Fruit fly (Drosophila melanogaster) whole organism, embryonic: Measurements from ENCODE around the gene kud.

Experiments
- CG10543 ChIP-seq: fragments of 200-800 bp; sonication (Bioruptor generic); optimal IDR thresholded peaks from 3 replicates; lab custom pipeline; 2017; ENCODE audit warnings: missing biosample characterization, mild to moderate bottlenecking, missing genetic modification characterization, moderate library complexity
- CG11504 ChIP-seq: fragments of 200-800 bp; sonication (Bioruptor generic); optimal IDR thresholded peaks from 3 replicates; lab custom pipeline; 2019; ENCODE audit warnings: missing biosample characterization, mild to moderate bottlenecking, missing genetic modification characterization, moderate library complexity
- CG12071 ChIP-seq: fragments of 200-800 bp; sonication (Bioruptor generic); optimal IDR thresholded peaks from 3 replicates; lab custom pipeline; 2018; ENCODE audit warnings: missing biosample characterization, mild to moderate bottlenecking, missing genetic modification characterization
- CG13287 ChIP-seq: fragments of 200-800 bp; sonication (Bioruptor generic); IDR thresholded peaks from 2 replicates; pipeline ENCODE4 v1.3.6; 2022; ENCODE audit warnings: missing biosample characterization, missing genetic modification characterization; ENCODE audit not compliant: partially characterized antibody
- CG13894 ChIP-seq: fragments of 200-800 bp; sonication (Bioruptor generic); optimal IDR thresholded peaks from 3 replicates; lab custom pipeline; 2018; ENCODE audit warnings: missing biosample characterization, mild to moderate bottlenecking, missing genetic modification characterization, moderate library complexity
- CG14710 ChIP-seq: fragments of 200-800 bp; sonication (Bioruptor generic); optimal IDR thresholded peaks from 3 replicates; lab custom pipeline; 2019; ENCODE audit warnings: missing biosample characterization, mild to moderate bottlenecking, missing genetic modification characterization, moderate library complexity
- CG1602 ChIP-seq: fragments of 200-800 bp; sonication (Bioruptor generic); optimal IDR thresholded peaks from 3 replicates; lab custom pipeline; 2016; ENCODE audit warnings: missing biosample characterization, missing genetic modification characterization
- CG16779 ChIP-seq: fragments of 200-800 bp; sonication (Bioruptor generic); IDR thresholded peaks from 2 replicates; pipeline ENCODE4 v1.3.6; 2022; ENCODE audit warnings: missing biosample characterization, missing genetic modification characterization
- CG17186 ChIP-seq: fragments of 200-800 bp; sonication (Bioruptor generic); optimal IDR thresholded peaks from 3 replicates; lab custom pipeline; 2017; ENCODE audit warnings: missing biosample characterization, missing genetic modification reagents, missing genetic modification characterization
- CG17328 ChIP-seq: fragments of 200-800 bp; sonication (Bioruptor generic); IDR thresholded peaks from 2 replicates; pipeline ENCODE4 v1.3.6; 2022; ENCODE audit warnings: missing biosample characterization, missing genetic modification characterization
- CG2875 ChIP-seq: fragments of 200-800 bp; sonication (Bioruptor generic); optimal IDR thresholded peaks from 2 replicates; lab custom pipeline; 2017; ENCODE audit warnings: missing biosample characterization, mild to moderate bottlenecking, missing genetic modification characterization, missing genetic modification reagents
- CG4282 ChIP-seq: fragments of 200-800 bp; sonication (Bioruptor generic); optimal IDR thresholded peaks from 2 replicates; lab custom pipeline; 2016; ENCODE audit warnings: missing biosample characterization, missing genetic modification characterization
- CG4617 ChIP-seq: fragments of 200-800 bp; sonication (Bioruptor generic); optimal IDR thresholded peaks from 3 replicates; lab custom pipeline; 2016; ENCODE audit warnings: missing biosample characterization, missing genetic modification characterization, borderline replicate concordance
- CG6272 ChIP-seq: fragments of 200-800 bp; sonication (Bioruptor generic); IDR thresholded peaks from 2 replicates; pipeline ENCODE4 v1.3.6; 2022; ENCODE audit warnings: missing biosample characterization, missing genetic modification characterization
- CG6854 ChIP-seq: fragments of 200-800 bp; sonication (Bioruptor generic); optimal IDR thresholded peaks from 3 replicates; lab custom pipeline; 2017; ENCODE audit warnings: missing biosample characterization, mild to moderate bottlenecking, missing genetic modification characterization
- CG7987 ChIP-seq: fragments of 200-800 bp; sonication (Bioruptor generic); optimal IDR thresholded peaks from 2 replicates; lab custom pipeline; 2018; ENCODE audit warnings: missing biosample characterization, mild to moderate bottlenecking, missing genetic modification characterization, moderate library complexity
- CG8478 ChIP-seq: fragments of >200 bp; optimal IDR thresholded peaks from 2 replicates; lab custom pipeline; 2018
- CG8924 ChIP-seq: fragments of 200-800 bp; optimal IDR thresholded peaks from 3 replicates; lab custom pipeline; 2019; ENCODE audit warnings: missing biosample characterization, mild to moderate bottlenecking, missing genetic modification characterization, moderate library complexity
- CrebB ChIP-seq: fragments of 200-800 bp; sonication (Bioruptor generic); optimal IDR thresholded peaks from 3 replicates; lab custom pipeline; 2018; ENCODE audit warnings: missing biosample characterization, mild to moderate bottlenecking, missing genetic modification characterization
- HLH54F ChIP-seq: fragments of 200-800 bp; sonication (Bioruptor generic); optimal IDR thresholded peaks from 3 replicates; lab custom pipeline; 2016; ENCODE audit warnings: missing biosample characterization, missing genetic modification characterization
- Hand ChIP-seq: fragments of 200-800 bp; sonication (Bioruptor generic); optimal IDR thresholded peaks from 2 replicates; lab custom pipeline; 2017; ENCODE audit warnings: mild to moderate bottlenecking, missing biosample characterization, missing genetic modification reagents, missing genetic modification characterization
- Hr78 ChIP-seq, 2 experiments: fragments of 200-800 bp in 1 of 2; fragments of >200 bp in 1 of 2; sonication (Bioruptor generic) in 1 of 2; optimal IDR thresholded peaks; 2 replicates each; lab custom pipeline; 2017 to 2019; ENCODE audit warnings: missing biosample characterization in 2 of 2, missing genetic modification characterization in 2 of 2, mild to moderate bottlenecking in 1 of 2, moderate library complexity in 1 of 2
- MESR4 ChIP-seq: fragments of 200-800 bp; sonication (Bioruptor generic); optimal IDR thresholded peaks from 2 replicates; lab custom pipeline; 2018; ENCODE audit warnings: missing biosample characterization, mild to moderate bottlenecking, missing genetic modification characterization, moderate library complexity
- Max ChIP-seq: fragments of 200-800 bp; sonication (Bioruptor generic); optimal IDR thresholded peaks from 2 replicates; lab custom pipeline; 2016; ENCODE audit warnings: missing biosample characterization, mild to moderate bottlenecking, missing genetic modification characterization
- Med ChIP-seq: fragments of 200-800 bp; sonication (Bioruptor generic); peaks from one replicate; lab custom pipeline; 2016; ENCODE audit warnings: missing biosample characterization, missing genetic modification characterization, mild to moderate bottlenecking, inconsistent platforms, moderate library complexity
- Mrtf ChIP-seq: fragments of 200-800 bp; sonication (Bioruptor generic); IDR thresholded peaks from 3 replicates; pipeline ENCODE4 v1.3.6; 2022; ENCODE audit warnings: missing biosample characterization, missing genetic modification characterization
- Myb ChIP-seq: fragments of 200-800 bp; sonication (Bioruptor generic); optimal IDR thresholded peaks from 2 replicates; lab custom pipeline; 2016; ENCODE audit warnings: missing biosample characterization, missing genetic modification characterization
- Oli ChIP-seq: fragments of 200-800 bp; sonication (Bioruptor generic); optimal IDR thresholded peaks from 2 replicates; lab custom pipeline; 2018; ENCODE audit warnings: missing biosample characterization, mild to moderate bottlenecking, missing genetic modification characterization, moderate library complexity
- YL-1 ChIP-seq: fragments of 200-800 bp; sonication (Bioruptor generic); optimal IDR thresholded peaks from 3 replicates; lab custom pipeline; 2017; ENCODE audit warnings: missing biosample characterization, mild to moderate bottlenecking, missing genetic modification characterization
- ara ChIP-seq: fragments of 200-800 bp; sonication (Bioruptor generic); IDR thresholded peaks from 2 replicates; pipeline ENCODE4 v1.3.6; 2022; ENCODE audit warnings: missing biosample characterization, missing genetic modification characterization
- bowl ChIP-seq: fragments of 200-800 bp; sonication (Bioruptor generic); IDR thresholded peaks from 2 replicates; pipeline ENCODE4 v1.3.6; 2022; ENCODE audit warnings: missing biosample characterization, missing genetic modification characterization
- btn ChIP-seq: fragments of 200-800 bp; sonication (Bioruptor generic); optimal IDR thresholded peaks from 2 replicates; lab custom pipeline; 2016; ENCODE audit warnings: missing biosample characterization, missing genetic modification characterization
- caup ChIP-seq: fragments of 200-800 bp; sonication (Bioruptor generic); optimal IDR thresholded peaks from 3 replicates; lab custom pipeline; 2017; ENCODE audit warnings: missing biosample characterization, mild to moderate bottlenecking, missing genetic modification characterization, moderate library complexity; ENCODE audit not compliant: severe bottlenecking
- fd102C ChIP-seq: fragments of 200-800 bp; sonication (Bioruptor generic); optimal IDR thresholded peaks from 2 replicates; lab custom pipeline; 2018; ENCODE audit warnings: missing biosample characterization, mild to moderate bottlenecking, missing genetic modification characterization, moderate library complexity
- gce ChIP-seq: fragments of 200-800 bp; sonication (Bioruptor generic); IDR thresholded peaks from 3 replicates; pipeline ENCODE4 v1.3.6; 2022; ENCODE audit warnings: missing biosample characterization, missing genetic modification characterization
- grau ChIP-seq: fragments of 200-800 bp; optimal IDR thresholded peaks from 3 replicates; lab custom pipeline; 2019; ENCODE audit warnings: missing biosample characterization, mild to moderate bottlenecking, missing genetic modification characterization, moderate library complexity
- lmd ChIP-seq: fragments of 200-800 bp; sonication (Bioruptor generic); IDR thresholded peaks from 2 replicates; pipeline ENCODE4 v1.3.6; 2022; ENCODE audit warnings: missing biosample characterization, missing genetic modification characterization
- odd ChIP-seq: fragments of 200-800 bp; sonication (Bioruptor generic); optimal IDR thresholded peaks from 2 replicates; lab custom pipeline; 2017; ENCODE audit warnings: missing biosample characterization, mild to moderate bottlenecking, missing genetic modification characterization
- otp ChIP-seq: fragments of 200-800 bp; sonication (Bioruptor generic); IDR thresholded peaks from 3 replicates; pipeline ENCODE4, ENCODE4 v1.3.6; 2022; ENCODE audit warnings: missing biosample characterization, missing genetic modification characterization
- prd ChIP-seq, 3 experiments: fragments of >200 bp in 2 of 3; fragments of 200-800 bp in 1 of 3; sonication (Bioruptor generic) in 1 of 3; optimal IDR thresholded peaks in 2 of 3; IDR thresholded peaks in 1 of 3; 2 replicates in 2 of 3; 3 replicates in 1 of 3; pipeline versions ENCODE4 v1.3.6 to Lab custom; 2017 to 2022; ENCODE audit warnings: missing biosample characterization in 1 of 3, missing genetic modification characterization in 1 of 3
- rib ChIP-seq: fragments of 200-800 bp; sonication (Bioruptor generic); IDR thresholded peaks from 2 replicates; pipeline ENCODE4 v1.3.6; 2022; ENCODE audit warnings: missing biosample characterization, missing genetic modification characterization
- run ChIP-seq: fragments of 200-800 bp; sonication (Bioruptor generic); optimal IDR thresholded peaks from 3 replicates; lab custom pipeline; 2018; ENCODE audit warnings: missing biosample characterization, mild to moderate bottlenecking, missing genetic modification characterization
- schlank ChIP-seq: fragments of 200-800 bp; sonication (Bioruptor generic); optimal IDR thresholded peaks from 2 replicates; lab custom pipeline; 2018; ENCODE audit warnings: missing biosample characterization, mild to moderate bottlenecking, missing genetic modification characterization
- sug ChIP-seq: fragments of 200-800 bp; optimal IDR thresholded peaks from 2 replicates; lab custom pipeline; 2019; ENCODE audit warnings: missing biosample characterization, mild to moderate bottlenecking, missing genetic modification characterization, moderate library complexity
- tap ChIP-seq: fragments of 200-800 bp; optimal IDR thresholded peaks from 3 replicates; lab custom pipeline; 2019; ENCODE audit warnings: missing biosample characterization, mild to moderate bottlenecking, missing genetic modification characterization, moderate library complexity
- tin ChIP-seq: fragments of 200-800 bp; sonication (Bioruptor generic); optimal IDR thresholded peaks from 3 replicates; lab custom pipeline; 2016; ENCODE audit warnings: missing biosample characterization, missing genetic modification characterization
- usp ChIP-seq: fragments of >200 bp; optimal IDR thresholded peaks from 2 replicates; lab custom pipeline; 2017; ENCODE audit warnings: missing biosample characterization, missing genetic modification characterization
- wek ChIP-seq: fragments of 200-800 bp; sonication (Bioruptor generic); optimal IDR thresholded peaks from 3 replicates; lab custom pipeline; 2018; ENCODE audit warnings: missing biosample characterization, mild to moderate bottlenecking, missing genetic modification characterization, moderate library complexity

Gene kud

DNA sequence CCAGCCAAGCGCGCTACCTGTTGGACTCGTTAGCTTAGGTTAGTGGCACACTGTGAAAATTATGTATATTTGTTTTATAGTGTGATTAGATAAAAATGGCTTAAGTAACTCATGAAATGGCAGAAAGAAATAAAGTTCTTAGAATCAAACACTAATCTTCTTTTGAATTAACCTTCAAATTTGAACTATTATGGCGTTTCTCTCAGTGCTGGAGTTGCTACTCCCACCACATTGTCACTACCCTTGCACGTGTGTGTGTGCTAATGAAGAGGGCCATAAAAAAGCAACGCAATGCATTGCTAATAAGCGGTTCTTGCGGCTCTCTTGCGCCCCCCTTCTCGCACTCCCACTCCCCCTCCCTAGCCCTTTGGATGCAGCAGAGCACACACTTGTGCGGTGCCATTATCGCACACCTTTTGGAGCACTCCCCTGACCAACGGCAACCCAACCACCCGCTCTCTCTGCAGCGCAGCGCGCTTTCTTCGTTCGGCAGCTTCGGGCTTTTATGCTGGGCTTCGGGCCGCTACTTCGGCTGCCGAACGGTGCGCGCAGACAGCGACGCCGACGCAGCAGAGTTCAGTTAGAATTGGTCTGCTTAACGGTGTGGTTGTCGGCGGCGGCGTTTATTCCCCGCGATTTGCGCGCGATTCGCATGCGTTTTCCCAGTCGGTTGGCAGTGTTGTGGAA lies 46.0 kb upstream of the kud start (continued):
- TF ChIP-seq otp (GFP tag; lab: Robert Waterston, UW) (peak; percentile 93), MESR4 (peak; percentile 23), CG6854 (peak; percentile 53), CG16779 (GFP tag; lab: Robert Waterston, UW) (peak; percentile 73), CG10543 (peak; percentile 64), tap (tag; lab: Kevin White, UChicago) (peak; percentile 89), CG13894 (tag; lab: Kevin White, UChicago) (no peak), sug (tag; lab: Kevin White, UChicago) (peak; percentile 48), btn (GFP tag; lab: Kevin White, UChicago) (peak; percentile 83), CG1602 (GFP tag; lab: Kevin White, UChicago) (peak; percentile 91), lmd (peak; percentile 90), CG12071 (GFP tag; lab: Kevin White, UChicago) (peak; percentile 78), prd (optimal IDR thresholded peaks at IDR 0.05; lab: Kevin White, UChicago) (no peak), prd (GFP tag; IDR thresholded peaks at IDR 0.05; lab: Robert Waterston, UW) (peak; percentile 93), Oli (peak; percentile 94), CG13287 (GFP tag; lab: Robert Waterston, UW) (peak; percentile 53; the same call in 1 of the 2 replicates), YL-1 (GFP tag; lab: Kevin White, UChicago) (peak; percentile 26), Mrtf (peak; percentile 83), CG2875 (GFP tag; lab: Kevin White, UChicago) (peak; percentile 91), run (tag; lab: Kevin White, UChicago) (peak; percentile 82), CrebB (tag; lab: Kevin White, UChicago) (peak; percentile 78), tin (peak; percentile 93), Myb (GFP tag; lab: Kevin White, UChicago) (peak; percentile 56), CG7987 (peak; percentile 33), CG14710 (tag; lab: Kevin White, UChicago) (peak; percentile 89), usp (GFP tag; lab: Kevin White, UChicago) (no peak), schlank (no peak), CG11504 (peak; percentile 94), grau (tag; lab: Kevin White, UChicago) (peak; percentile 84), rib (GFP tag; lab: Robert Waterston, UW) (peak; percentile 76), bowl (GFP tag; lab: Robert Waterston, UW) (peak; percentile 81; the same call in 1 of the 2 replicates), CG8924 (tag; lab: Kevin White, UChicago) (peak; percentile 90), HLH54F (peak; percentile 57), CG8478 (lab: Kevin White, UChicago) (no peak), Hr78 (GFP tag; optimal IDR thresholded peaks at IDR 0.05; lab: Kevin White, UChicago) (peak in 1 of 2 experiments; percentile 88), Max (peak; percentile 67), CG4282 (GFP tag; lab: Kevin White, UChicago) (peak; percentile 50), CG6272 (GFP tag; lab: Robert Waterston, UW) (peak; percentile 71), gce (GFP tag; lab: Robert Waterston, UW) (peak; percentile 87), CG17186 (GFP tag; lab: Kevin White, UChicago) (peak; percentile 68), Med (GFP tag; lab: Kevin White, UChicago) (peak; percentile 95), caup (GFP tag; lab: Kevin White, UChicago) (peak; percentile 72), odd (GFP tag; lab: Kevin White, UChicago) (peak; percentile 79), wek (GFP tag; lab: Kevin White, UChicago) (peak; percentile 70), fd102C (no peak), CG17328 (peak; percentile 96), ara (GFP tag; lab: Robert Waterston, UW) (peak; percentile 93), Hand (GFP tag; lab: Kevin White, UChicago) (peak; percentile 28), CG4617 (GFP tag; lab: Kevin White, UChicago) (peak; percentile 68)
